Fruit fly (Drosophila melanogaster) whole organism, embryonic: ENCODE measurements around the gene CG44270.

ENCODE experiments used
- Ada2b ChIP-seq: fragments of 200-800 bp; sonication (Bioruptor generic); IDR thresholded peaks from 2 replicates; pipeline ENCODE4 v1.3.6; 2022; ENCODE audit warnings: missing biosample characterization, missing genetic modification characterization
- CG10267 ChIP-seq: fragments of 200-800 bp; sonication (Bioruptor generic); optimal IDR thresholded peaks from 2 replicates; lab custom pipeline; 2018; ENCODE audit warnings: missing biosample characterization, mild to moderate bottlenecking, missing genetic modification characterization, moderate library complexity
- CG11560 ChIP-seq: fragments of 200-800 bp; sonication (Bioruptor generic); IDR thresholded peaks from 3 replicates; pipeline ENCODE4 v1.3.6; 2022; ENCODE audit warnings: missing biosample characterization, missing genetic modification characterization
- CG11695 ChIP-seq: fragments of 200-800 bp; sonication (Bioruptor generic); IDR thresholded peaks from 3 replicates; pipeline ENCODE4 v1.3.6; 2022; ENCODE audit warnings: missing biosample characterization, missing genetic modification characterization
- CG12236 ChIP-seq: fragments of 200-800 bp; sonication (Bioruptor generic); optimal IDR thresholded peaks from 2 replicates; lab custom pipeline; 2016; ENCODE audit warnings: missing biosample characterization, missing genetic modification characterization
- CG14667 ChIP-seq: fragments of 200-800 bp; sonication (Bioruptor generic); IDR thresholded peaks from 2 replicates; pipeline ENCODE4 v1.3.6; 2022; ENCODE audit warnings: missing biosample characterization, missing genetic modification characterization
- CG1602 ChIP-seq: fragments of 200-800 bp; sonication (Bioruptor generic); optimal IDR thresholded peaks from 3 replicates; lab custom pipeline; 2016; ENCODE audit warnings: missing biosample characterization, missing genetic modification characterization
- CG16815 ChIP-seq: fragments of 200-800 bp; sonication (Bioruptor generic); optimal IDR thresholded peaks from 3 replicates; lab custom pipeline; 2017; ENCODE audit warnings: missing biosample characterization, mild to moderate bottlenecking, missing genetic modification characterization
- CG18476 ChIP-seq: fragments of 200-800 bp; sonication (Bioruptor generic); optimal IDR thresholded peaks from 2 replicates; lab custom pipeline; 2016; ENCODE audit warnings: missing biosample characterization, mild to moderate bottlenecking, missing genetic modification characterization
- CG2712 ChIP-seq: fragments of 200-800 bp; optimal IDR thresholded peaks from 3 replicates; lab custom pipeline; 2019; ENCODE audit warnings: missing biosample characterization, mild to moderate bottlenecking, missing genetic modification characterization, moderate library complexity
- CG3726 ChIP-seq: fragments of 200-800 bp; sonication (Bioruptor generic); IDR thresholded peaks from 3 replicates; pipeline ENCODE4, ENCODE4 v1.3.6; 2022; ENCODE audit warnings: missing biosample characterization, missing genetic modification characterization
- CG3838 ChIP-seq: fragments of 200-800 bp; sonication (Bioruptor generic); optimal IDR thresholded peaks from 3 replicates; lab custom pipeline; 2016; ENCODE audit warnings: missing biosample characterization, missing genetic modification characterization
- CG4617 ChIP-seq: fragments of 200-800 bp; sonication (Bioruptor generic); optimal IDR thresholded peaks from 3 replicates; lab custom pipeline; 2016; ENCODE audit warnings: missing biosample characterization, missing genetic modification characterization, borderline replicate concordance
- CG4820 ChIP-seq: fragments of 200-800 bp; sonication (Bioruptor generic); optimal IDR thresholded peaks from 3 replicates; lab custom pipeline; 2016; ENCODE audit warnings: missing biosample characterization, missing genetic modification characterization
- CG8089 ChIP-seq: fragments of 200-800 bp; sonication (Bioruptor generic); optimal IDR thresholded peaks from 3 replicates; lab custom pipeline; 2016; ENCODE audit warnings: missing biosample characterization, missing genetic modification characterization
- CG9817 ChIP-seq: fragments of 200-800 bp; sonication (Bioruptor generic); optimal IDR thresholded peaks from 2 replicates; lab custom pipeline; 2018; ENCODE audit warnings: missing biosample characterization, mild to moderate bottlenecking, missing genetic modification characterization, moderate library complexity
- Dll ChIP-seq: fragments of 200-800 bp; sonication (Bioruptor generic); IDR thresholded peaks from 4 replicates; pipeline ENCODE4 v1.3.6; 2022; ENCODE audit warnings: missing biosample characterization, missing genetic modification characterization; ENCODE audit not compliant: partially characterized antibody
- E2f1 ChIP-seq: fragments of 200-800 bp; sonication (Bioruptor generic); IDR thresholded peaks from 2 replicates; pipeline ENCODE4 v1.3.6; 2022; ENCODE audit warnings: missing biosample characterization, missing genetic modification characterization
- Elba2 ChIP-seq: fragments of 200-800 bp; sonication (Bioruptor generic); optimal IDR thresholded peaks from 3 replicates; lab custom pipeline; 2016; ENCODE audit warnings: missing biosample characterization, missing genetic modification characterization
- Fer1 ChIP-seq: fragments of 200-800 bp; sonication (Bioruptor generic); optimal IDR thresholded peaks from 2 replicates; lab custom pipeline; 2017; ENCODE audit warnings: missing biosample characterization, mild to moderate bottlenecking, missing genetic modification characterization
- Gug ChIP-seq: fragments of 200-800 bp; sonication (Bioruptor generic); IDR thresholded peaks from 4 replicates; pipeline ENCODE4 v1.3.6; 2022; ENCODE audit warnings: missing biosample characterization, missing genetic modification characterization
- HLH3B ChIP-seq: fragments of 200-800 bp; sonication (Bioruptor generic); IDR thresholded peaks from 2 replicates; pipeline ENCODE4 v1.3.6; 2022; ENCODE audit warnings: missing biosample characterization, missing genetic modification characterization
- HmgZ ChIP-seq: fragments of 200-800 bp; sonication (Bioruptor generic); optimal IDR thresholded peaks from 2 replicates; lab custom pipeline; 2018; ENCODE audit warnings: missing biosample characterization, mild to moderate bottlenecking, missing genetic modification characterization
- Hmr ChIP-seq: fragments of 200-800 bp; sonication (Bioruptor generic); optimal IDR thresholded peaks from 3 replicates; lab custom pipeline; 2017; ENCODE audit warnings: mild to moderate bottlenecking, missing biosample characterization, missing genetic modification reagents, missing genetic modification characterization
- Hr78 ChIP-seq, 2 experiments: fragments of 200-800 bp in 1 of 2; fragments of >200 bp in 1 of 2; sonication (Bioruptor generic) in 1 of 2; optimal IDR thresholded peaks; 2 replicates each; lab custom pipeline; 2017 to 2019; ENCODE audit warnings: missing biosample characterization in 2 of 2, missing genetic modification characterization in 2 of 2, mild to moderate bottlenecking in 1 of 2, moderate library complexity in 1 of 2
- Lhr ChIP-seq: fragments of 200-800 bp; sonication (Bioruptor generic); optimal IDR thresholded peaks from 3 replicates; lab custom pipeline; 2017; ENCODE audit warnings: mild to moderate bottlenecking, missing biosample characterization, missing genetic modification reagents, missing genetic modification characterization
- Meics ChIP-seq: fragments of 200-800 bp; sonication (Bioruptor generic); optimal IDR thresholded peaks from 2 replicates; lab custom pipeline; 2017; ENCODE audit warnings: missing biosample characterization, mild to moderate bottlenecking, missing genetic modification characterization
- Nf-YC ChIP-seq: fragments of 200-800 bp; optimal IDR thresholded peaks from 3 replicates; lab custom pipeline; 2019; ENCODE audit warnings: missing biosample characterization, mild to moderate bottlenecking, missing genetic modification characterization, moderate library complexity
- Sry-δ ChIP-seq: fragments of 200-800 bp; sonication (Bioruptor generic); optimal IDR thresholded peaks from 2 replicates; lab custom pipeline; 2016; ENCODE audit warnings: missing biosample characterization, missing genetic modification characterization
- al ChIP-seq: fragments of 200-800 bp; sonication (Bioruptor generic); IDR thresholded peaks from 2 replicates; pipeline ENCODE4 v1.3.6; 2022; ENCODE audit warnings: missing biosample characterization, missing genetic modification characterization
- az2 ChIP-seq: fragments of 200-800 bp; sonication (Bioruptor generic); optimal IDR thresholded peaks from 3 replicates; lab custom pipeline; 2016; ENCODE audit warnings: missing biosample characterization, missing genetic modification characterization
- bbx ChIP-seq: fragments of 200-800 bp; sonication (Bioruptor generic); IDR thresholded peaks from 2 replicates; pipeline ENCODE4 v1.3.6; 2022; ENCODE audit warnings: missing biosample characterization, missing genetic modification characterization; ENCODE audit not compliant: partially characterized antibody
- chn ChIP-seq: fragments of 200-800 bp; sonication (Bioruptor generic); optimal IDR thresholded peaks from 2 replicates; lab custom pipeline; 2016; ENCODE audit warnings: missing biosample characterization, missing genetic modification characterization
- da ChIP-seq: fragments of 200-800 bp; sonication (Bioruptor generic); optimal IDR thresholded peaks from 2 replicates; lab custom pipeline; 2016; ENCODE audit warnings: missing biosample characterization, missing genetic modification characterization
- ewg ChIP-seq: fragments of 200-800 bp; sonication (Bioruptor generic); optimal IDR thresholded peaks from 3 replicates; lab custom pipeline; 2017; ENCODE audit warnings: mild to moderate bottlenecking, missing biosample characterization, missing genetic modification reagents, missing genetic modification characterization
- fd96Cb ChIP-seq: fragments of 200-800 bp; sonication (Bioruptor generic); optimal IDR thresholded peaks from 2 replicates; lab custom pipeline; 2018; ENCODE audit warnings: missing biosample characterization, mild to moderate bottlenecking, missing genetic modification characterization, moderate library complexity
- gcm ChIP-seq: fragments of 200-800 bp; sonication (Bioruptor generic); optimal IDR thresholded peaks from 2 replicates; lab custom pipeline; 2019; ENCODE audit warnings: missing biosample characterization, mild to moderate bottlenecking, missing genetic modification characterization, moderate library complexity
- gfzf ChIP-seq: fragments of 200-800 bp; sonication (Bioruptor generic); optimal IDR thresholded peaks from 2 replicates; lab custom pipeline; 2016; ENCODE audit warnings: missing biosample characterization, mild to moderate bottlenecking, missing genetic modification characterization, moderate library complexity
- hbn ChIP-seq: fragments of 200-800 bp; sonication (Bioruptor generic); IDR thresholded peaks from 2 replicates; pipeline ENCODE4 v1.3.6; 2022; ENCODE audit warnings: missing biosample characterization, missing genetic modification characterization; ENCODE audit not compliant: partially characterized antibody
- hth ChIP-seq: fragments of >200 bp; optimal IDR thresholded peaks from 2 replicates; lab custom pipeline; 2017; ENCODE audit warnings: inconsistent platforms
- jumu ChIP-seq: fragments of 200-800 bp; sonication (Bioruptor generic); optimal IDR thresholded peaks from 3 replicates; lab custom pipeline; 2016; ENCODE audit warnings: missing biosample characterization, missing genetic modification characterization
- nom ChIP-seq: fragments of 200-800 bp; sonication (Bioruptor generic); optimal IDR thresholded peaks from 2 replicates; lab custom pipeline; 2017; ENCODE audit warnings: missing biosample characterization, missing genetic modification characterization, mild to moderate bottlenecking, moderate library complexity, missing genetic modification reagents
- onecut ChIP-seq: fragments of 200-800 bp; sonication (Bioruptor generic); IDR thresholded peaks from 2 replicates; pipeline ENCODE4 v1.3.6; 2022; ENCODE audit warnings: missing biosample characterization, missing genetic modification characterization
- pnt ChIP-seq: fragments of 200-800 bp; sonication (Bioruptor generic); optimal IDR thresholded peaks from 3 replicates; lab custom pipeline; 2016; ENCODE audit warnings: missing biosample characterization, missing genetic modification characterization
- run ChIP-seq: fragments of 200-800 bp; sonication (Bioruptor generic); optimal IDR thresholded peaks from 3 replicates; lab custom pipeline; 2018; ENCODE audit warnings: missing biosample characterization, mild to moderate bottlenecking, missing genetic modification characterization
- sens ChIP-seq: fragments of 200-800 bp; sonication (Bioruptor generic); peaks from one replicate; lab custom pipeline; 2016; ENCODE audit warnings: missing biosample characterization, missing genetic modification characterization
- tap ChIP-seq: fragments of 200-800 bp; optimal IDR thresholded peaks from 3 replicates; lab custom pipeline; 2019; ENCODE audit warnings: missing biosample characterization, mild to moderate bottlenecking, missing genetic modification characterization, moderate library complexity
- trem ChIP-seq: fragments of 200-800 bp; optimal IDR thresholded peaks from 3 replicates; lab custom pipeline; 2019; ENCODE audit warnings: missing biosample characterization, mild to moderate bottlenecking, missing genetic modification characterization, moderate library complexity
- ttk ChIP-seq: fragments of 200-800 bp; sonication (Bioruptor generic); IDR thresholded peaks from 2 replicates; pipeline ENCODE4 v2.1.2; 2022; ENCODE audit warnings: missing biosample characterization, missing genetic modification characterization
- vfl ChIP-seq: fragments of 200-800 bp; sonication (Bioruptor generic); optimal IDR thresholded peaks from 2 replicates; lab custom pipeline; 2016; ENCODE audit warnings: missing biosample characterization, missing genetic modification characterization
- zen2 ChIP-seq: fragments of 200-800 bp; sonication (Bioruptor generic); IDR thresholded peaks from 3 replicates; pipeline ENCODE4 v1.3.6; 2022; ENCODE audit warnings: missing biosample characterization, missing genetic modification characterization; ENCODE audit not compliant: partially characterized antibody

The CG44270 gene

dm6 chr2L:20527027-20527426, 3.8 kb upstream of the CG44270 start (continued):
- TF ChIP-seq ewg (GFP tag; lab: Kevin White, UChicago) (peak; percentile 30), al (GFP tag; lab: Robert Waterston, UW) (no peak), Lhr (GFP tag; lab: Kevin White, UChicago) (no peak), onecut (GFP tag; lab: Robert Waterston, UW) (peak; percentile 58), Nf-YC (tag; lab: Kevin White, UChicago) (peak; percentile 12), sens (GFP tag; lab: Kevin White, UChicago) (peak; percentile 91), CG11560 (tag; lab: Robert Waterston, UW) (peak; percentile 27; the same call in 1 of the 3 replicates), trem (tag; lab: Kevin White, UChicago) (peak; percentile 41), jumu (GFP tag; lab: Kevin White, UChicago) (peak; percentile 20), CG11695 (GFP tag; lab: Robert Waterston, UW) (0 out of 3 replicates have a peak, but pooled peaks have one; percentile 33), Hr78 (GFP tag; optimal IDR thresholded peaks at IDR 0.05; lab: Kevin White, UChicago) (no peak), CG1602 (GFP tag; lab: Kevin White, UChicago) (peak; percentile 36), chn (GFP tag; lab: Kevin White, UChicago) (peak; percentile 52), CG10267 (tag; lab: Kevin White, UChicago) (peak; percentile 43), Hmr (GFP tag; lab: Kevin White, UChicago) (peak; percentile 79), CG16815 (no peak), Meics (GFP tag; lab: Kevin White, UChicago) (peak; percentile 52), Elba2 (no peak), CG2712 (peak; percentile 69), run (tag; lab: Kevin White, UChicago) (peak; percentile 27), Dll (GFP tag; lab: Robert Waterston, UW) (no peak), CG18476 (no peak), pnt (GFP tag; lab: Kevin White, UChicago) (peak; percentile 52), CG12236 (no peak), HLH3B (GFP tag; lab: Robert Waterston, UW) (peak; percentile 58), Gug (GFP tag; lab: Robert Waterston, UW) (no peak), hbn (GFP tag; lab: Robert Waterston, UW) (no peak), CG4820 (peak; percentile 39), Fer1 (peak; percentile 76), gcm (GFP tag; lab: Kevin White, UChicago) (peak; percentile 46), bbx (no peak), tap (tag; lab: Kevin White, UChicago) (peak; percentile 56), nom (GFP tag; lab: Kevin White, UChicago) (no peak), CG4617 (no peak), HmgZ (tag; lab: Kevin White, UChicago) (peak; percentile 49), CG3838 (no peak), CG9817 (tag; lab: Kevin White, UChicago) (peak; percentile 43), ttk (GFP tag; lab: Robert Waterston, UW) (no peak), CG3726 (GFP tag; lab: Robert Waterston, UW) (no peak), vfl (GFP tag; lab: Kevin White, UChicago) (no peak), Ada2b (GFP tag; lab: Robert Waterston, UW) (no peak; the same call in 1 of the 2 replicates), E2f1 (0 out of 2 replicates have a peak, but pooled peaks have one; percentile 26), CG14667 (GFP tag; lab: Robert Waterston, UW) (no peak), da (GFP tag; lab: Kevin White, UChicago) (no peak), hth (lab: Kevin White, UChicago) (no peak), CG8089 (GFP tag; lab: Kevin White, UChicago) (peak; percentile 11), gfzf (GFP tag; lab: Kevin White, UChicago) (no peak), zen2 (no peak), az2 (GFP tag; lab: Kevin White, UChicago) (peak; percentile 51), Sry-δ (no peak), fd96Cb (tag; lab: Kevin White, UChicago) (peak; percentile 49)
